Fruit fly (Drosophila melanogaster) S2 (cell line): ENCODE data around the gene CG15353.

Experiments
- CG8478 ChIP-seq: fragments of >200 bp; optimal IDR thresholded peaks from 2 replicates; lab custom pipeline; 2018
- CTCF ChIP-seq, 2 experiments: fragments of >200 bp; optimal IDR thresholded peaks; 2 replicates each; lab custom pipeline; 2018

dm6 chr2L:1970312-1970929 lies 36.6 kb downstream of the CG15353 start, which contains the start of gene erm:
- TF ChIP-seq CTCF (optimal IDR thresholded peaks at IDR 0.05; lab: Kevin White, UChicago) (no peak), CG8478 (lab: Kevin White, UChicago) (peak; percentile 10)
